Worm (Caenorhabditis elegans) whole organism, dauer: ENCODE results near the gene ttr-5.

Experiments used
- unc-62 ChIP-seq: sonication (generic microtip); optimal IDR thresholded peaks from 2 replicates; lab custom pipeline; 2017; ENCODE audit warnings: missing biosample characterization, missing genetic modification reagents, missing genetic modification characterization

Gene ttr-5

ce11 chrIII:9329790-9330366, at the start of gene ttr-5:
ttr-5 (plus strand) TSS chrIII:9330316.
- TF ChIP-seq unc-62 (GFP tag; lab: Kevin White, UChicago): no peak

ce11 chrIII:9281480-9281879, 48.6 kb upstream of the ttr-5 start, which contains the start of gene fozi-1:
fozi-1 (plus strand) TSS chrIII:9281780.
- TF ChIP-seq unc-62 (GFP tag; lab: Kevin White, UChicago): no peak

DNA sequence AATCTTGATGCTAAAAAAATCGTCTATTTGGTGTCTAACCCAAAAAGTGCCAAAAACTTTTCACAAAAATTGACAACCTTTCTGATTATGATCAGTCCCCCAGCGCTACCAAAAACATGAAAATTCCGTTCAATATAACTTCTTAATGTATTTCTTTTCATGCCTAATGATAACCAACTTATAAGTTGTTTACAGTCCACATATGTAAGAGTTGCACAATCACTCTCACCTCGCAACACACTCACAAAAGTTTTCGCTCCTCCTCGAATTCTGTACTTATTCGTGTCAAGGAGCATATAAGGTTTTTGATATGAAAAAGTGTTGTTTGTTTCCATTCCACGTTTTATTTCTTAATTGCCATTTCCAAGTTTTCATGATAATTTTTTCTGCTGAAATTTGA, 41.6 kb upstream of the ttr-5 start:
- TF ChIP-seq unc-62 (GFP tag; lab: Kevin White, UChicago): no peak

DNA sequence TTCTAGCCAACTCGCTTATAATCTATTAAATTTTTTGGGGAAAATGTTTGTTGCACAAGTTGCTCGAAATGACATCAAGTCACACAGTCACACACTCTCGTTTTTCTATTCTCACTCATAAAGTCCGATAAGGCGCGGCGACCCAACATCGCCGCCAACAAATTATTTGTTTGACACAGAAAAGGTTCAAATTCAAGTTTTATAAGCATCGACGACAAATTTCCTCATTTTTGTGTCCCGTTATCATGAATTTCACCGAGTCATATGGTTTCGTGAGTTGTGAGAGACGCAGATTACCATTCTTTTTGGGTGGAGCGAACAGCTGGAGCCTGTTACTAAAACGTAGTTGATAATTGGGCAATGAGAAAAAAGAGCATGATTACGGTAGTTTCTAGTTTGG, 40.3 kb upstream of the ttr-5 start:
- TF ChIP-seq unc-62 (GFP tag; lab: Kevin White, UChicago): no peak

ce11 chrIII:9297345-9297744, 32.8 kb upstream of the ttr-5 start, which contains the start of gene K01B6.4:
K01B6.4 (minus strand) TSS chrIII:9297445.
- TF ChIP-seq unc-62 (GFP tag; lab: Kevin White, UChicago): no peak

DNA sequence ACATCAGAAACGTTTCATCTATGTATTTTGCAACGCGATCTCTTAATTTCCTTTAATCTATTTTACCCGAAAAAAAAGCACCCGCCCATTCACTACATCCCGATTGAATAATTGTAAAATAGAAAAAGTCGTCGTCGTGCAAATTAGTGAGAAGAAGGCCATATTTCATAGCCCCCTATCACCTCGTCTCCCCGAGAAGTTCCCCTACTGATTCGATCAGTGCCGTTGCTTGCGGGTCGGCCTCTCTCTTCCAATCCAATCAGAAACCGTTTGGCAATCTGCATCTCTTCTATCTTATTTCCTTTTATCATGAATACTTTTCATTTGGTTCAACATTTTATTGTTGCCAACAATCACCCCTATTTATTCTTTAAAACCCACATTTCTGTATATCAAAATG, 31.0 kb upstream of the ttr-5 start:
- no peak for TF ChIP-seq unc-62 (GFP tag; lab: Kevin White, UChicago)

- no peak for TF ChIP-seq unc-62 (GFP tag; lab: Kevin White, UChicago)
These were observed 30.2 kb upstream of the ttr-5 start, which contains the start of gene K01B6.3 for ce11 chrIII:9299919-9300318. K01B6.3 (plus strand) TSS chrIII:9300219.

- no peak for TF ChIP-seq unc-62 (GFP tag; lab: Kevin White, UChicago)
These were observed 29.4 kb upstream of the ttr-5 start for ce11 chrIII:9300670-9301069.

DNA sequence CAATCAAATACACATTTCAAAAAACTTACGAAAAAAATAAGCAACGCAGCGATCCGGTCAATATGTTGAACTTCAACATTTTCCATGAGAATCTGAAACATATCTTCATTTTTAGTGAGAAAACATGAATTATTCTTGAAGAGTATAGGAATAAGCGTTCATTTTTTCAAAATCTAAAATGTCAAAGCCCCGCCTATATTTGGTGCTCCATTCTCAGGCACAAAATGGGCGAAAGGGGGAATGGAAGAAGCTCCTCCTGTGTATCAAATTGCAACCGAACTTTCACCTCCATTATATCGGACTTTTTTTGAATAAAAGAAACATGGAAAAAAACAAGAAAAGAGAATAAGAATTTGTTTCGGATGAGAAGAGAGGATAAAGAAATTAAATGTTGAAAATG, 23.5 kb upstream of the ttr-5 start, which contains the start of gene srx-45:
Gene srx-45 (minus strand): TSS at position 101 of the 400 bp plus-strand sequence.
- TF ChIP-seq unc-62 (GFP tag; lab: Kevin White, UChicago): no peak

- no peak for TF ChIP-seq unc-62 (GFP tag; lab: Kevin White, UChicago)
These were observed 20.3 kb upstream of the ttr-5 start for ce11 chrIII:9309840-9310239.

DNA sequence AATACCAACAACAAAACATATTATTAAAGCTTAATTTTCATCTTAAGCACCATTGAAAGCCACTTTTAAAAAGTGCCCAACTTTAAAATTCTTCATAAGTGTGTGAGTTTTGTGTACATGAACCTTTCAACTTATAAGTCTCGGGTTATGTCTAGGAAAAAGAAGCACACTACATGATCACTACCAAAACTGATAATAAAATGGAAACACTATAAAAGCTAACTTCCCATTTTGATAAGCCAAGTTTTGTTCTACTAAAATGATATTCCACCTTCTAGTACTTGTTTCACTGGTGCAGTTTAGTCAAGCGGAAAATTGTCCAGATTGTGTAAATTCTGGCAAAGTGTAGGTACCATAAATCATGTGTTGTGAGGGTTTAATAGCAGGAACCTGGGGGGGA, 15.6 kb upstream of the ttr-5 start, which contains the start of gene C40H1.8:
Gene C40H1.8 (plus strand): TSS at position 242 of the 400 bp plus-strand sequence.
- no peak for TF ChIP-seq unc-62 (GFP tag; lab: Kevin White, UChicago)

- no peak for TF ChIP-seq unc-62 (GFP tag; lab: Kevin White, UChicago)
These were observed 14.9 kb upstream of the ttr-5 start for ce11 chrIII:9315180-9315579.

DNA sequence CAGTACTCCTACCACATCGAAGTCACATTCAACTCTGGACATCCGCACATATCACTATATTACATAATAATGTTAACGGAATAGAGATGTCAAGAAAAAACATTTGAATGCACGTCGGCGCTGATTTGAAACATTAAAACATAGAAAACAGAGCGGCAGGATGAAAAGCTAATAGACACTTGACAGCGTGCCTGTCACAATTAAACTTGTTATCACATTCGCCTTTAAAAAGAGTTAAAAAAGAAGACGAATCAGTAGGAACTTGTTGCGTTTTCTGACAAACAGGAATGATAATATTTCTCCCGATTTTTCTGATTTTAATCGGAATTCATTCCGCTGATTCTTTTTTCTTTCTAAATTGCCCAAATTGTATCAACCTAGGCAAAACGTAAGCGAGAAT, 12.5 kb upstream of the ttr-5 start:
- TF ChIP-seq unc-62 (GFP tag; lab: Kevin White, UChicago): no peak

DNA sequence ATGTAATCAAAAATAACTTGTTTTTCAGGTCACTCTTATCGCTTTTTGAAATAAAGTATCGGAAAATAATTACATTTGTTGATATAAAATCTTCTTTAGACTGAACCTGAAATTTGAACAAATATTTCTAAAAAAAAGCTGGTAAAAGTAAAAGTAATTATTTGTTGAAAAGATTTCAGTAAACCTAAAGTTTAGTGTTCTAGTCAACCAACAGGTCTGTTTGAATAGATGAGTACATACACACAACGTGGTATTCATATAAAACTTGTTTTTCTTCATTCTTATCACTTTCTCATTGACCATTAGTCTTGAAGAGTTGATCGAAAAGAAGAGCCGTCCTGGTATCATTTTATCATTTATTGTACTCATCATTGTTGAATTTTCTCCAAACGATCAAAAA, 10.5 kb upstream of the ttr-5 start, which contains the start of gene C40H1.9:
Gene C40H1.9 (plus strand): TSS at position 301 of the 400 bp plus-strand sequence.
- no peak for TF ChIP-seq unc-62 (GFP tag; lab: Kevin White, UChicago)

DNA sequence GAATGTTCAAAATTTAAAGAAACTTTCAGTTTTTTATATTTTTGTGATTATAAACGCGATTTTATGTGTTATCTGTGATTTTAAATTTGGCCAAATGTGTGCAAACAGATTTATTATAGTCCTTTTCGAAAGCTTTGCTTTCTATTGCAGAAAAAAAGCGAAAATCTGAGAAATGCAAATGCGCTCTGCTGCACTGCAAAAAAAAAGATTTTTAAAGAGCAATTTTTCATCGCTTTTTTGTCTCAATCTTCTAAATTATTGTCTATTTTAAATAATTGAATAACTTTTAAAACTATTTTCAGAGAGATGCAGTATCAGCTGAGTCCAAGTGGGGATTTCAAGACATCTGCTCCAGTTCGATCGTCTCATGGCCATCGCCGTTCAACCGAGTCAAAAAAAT, 8.1 kb upstream of the ttr-5 start, which contains the start of gene cpb-1:
Gene cpb-1 (plus strand): TSS at position 301 of the 400 bp plus-strand sequence.
- TF ChIP-seq unc-62 (GFP tag; lab: Kevin White, UChicago): no peak

ce11 chrIII:9324724-9325123, 5.4 kb upstream of the ttr-5 start, which contains the start of gene C40H1.7:
C40H1.7 (plus strand) TSS chrIII:9325024.
- TF ChIP-seq unc-62 (GFP tag; lab: Kevin White, UChicago): no peak

ce11 chrIII:9326528-9326927, 3.6 kb upstream of the ttr-5 start:
- TF ChIP-seq unc-62 (GFP tag; lab: Kevin White, UChicago): no peak
